Fruit fly (Drosophila melanogaster) whole organism, embryonic: ENCODE results near the gene CAH7.

Source experiments
- Ada2b ChIP-seq: fragments of 200-800 bp; sonication (Bioruptor generic); IDR thresholded peaks from 2 replicates; pipeline ENCODE4 v1.3.6; 2022; ENCODE audit warnings: missing biosample characterization, missing genetic modification characterization
- Atf-2 ChIP-seq: fragments of 200-800 bp; sonication (Bioruptor generic); optimal IDR thresholded peaks from 2 replicates; lab custom pipeline; 2016; ENCODE audit warnings: missing biosample characterization, missing genetic modification characterization
- CG10431 ChIP-seq: fragments of 200-800 bp; sonication (Bioruptor generic); optimal IDR thresholded peaks from 3 replicates; lab custom pipeline; 2018; ENCODE audit warnings: missing biosample characterization, mild to moderate bottlenecking, missing genetic modification characterization
- CG11456 ChIP-seq: fragments of 200-800 bp; sonication (Bioruptor generic); IDR thresholded peaks from 3 replicates; pipeline ENCODE4 v1.3.6; 2022; ENCODE audit warnings: missing biosample characterization, missing genetic modification characterization
- CG11504 ChIP-seq: fragments of 200-800 bp; sonication (Bioruptor generic); optimal IDR thresholded peaks from 3 replicates; lab custom pipeline; 2019; ENCODE audit warnings: missing biosample characterization, mild to moderate bottlenecking, missing genetic modification characterization, moderate library complexity
- CG12155 ChIP-seq: fragments of 200-800 bp; sonication (Bioruptor generic); optimal IDR thresholded peaks from 3 replicates; lab custom pipeline; 2016; ENCODE audit warnings: missing biosample characterization, missing genetic modification characterization
- CG13287 ChIP-seq: fragments of 200-800 bp; sonication (Bioruptor generic); IDR thresholded peaks from 2 replicates; pipeline ENCODE4 v1.3.6; 2022; ENCODE audit warnings: missing biosample characterization, missing genetic modification characterization; ENCODE audit not compliant: partially characterized antibody
- CG14050 ChIP-seq: fragments of 200-800 bp; sonication (Bioruptor generic); IDR thresholded peaks from 3 replicates; pipeline ENCODE4 v1.3.6; 2022; ENCODE audit warnings: missing biosample characterization, missing genetic modification characterization
- CG14667 ChIP-seq: fragments of 200-800 bp; sonication (Bioruptor generic); IDR thresholded peaks from 2 replicates; pipeline ENCODE4 v1.3.6; 2022; ENCODE audit warnings: missing biosample characterization, missing genetic modification characterization
- CG15601 ChIP-seq: fragments of 200-800 bp; sonication (Bioruptor generic); optimal IDR thresholded peaks from 3 replicates; lab custom pipeline; 2019; ENCODE audit warnings: missing biosample characterization, mild to moderate bottlenecking, missing genetic modification characterization, moderate library complexity
- CG15696 ChIP-seq: fragments of 200-800 bp; sonication (Bioruptor generic); optimal IDR thresholded peaks from 2 replicates; lab custom pipeline; 2019; ENCODE audit warnings: missing biosample characterization, mild to moderate bottlenecking, missing genetic modification characterization, moderate library complexity
- CG17359 ChIP-seq: fragments of 200-800 bp; sonication (Bioruptor generic); optimal IDR thresholded peaks from 3 replicates; lab custom pipeline; 2018; ENCODE audit warnings: missing biosample characterization, mild to moderate bottlenecking, missing genetic modification characterization, moderate library complexity
- CG17385 ChIP-seq: fragments of 200-800 bp; sonication (Bioruptor generic); optimal IDR thresholded peaks from 3 replicates; lab custom pipeline; 2018; ENCODE audit warnings: missing biosample characterization, mild to moderate bottlenecking, missing genetic modification characterization
- CG17612 ChIP-seq: fragments of 200-800 bp; sonication (Bioruptor generic); IDR thresholded peaks from 2 replicates; pipeline ENCODE4 v1.3.6; 2022; ENCODE audit warnings: missing biosample characterization, missing genetic modification characterization
- CG18262 ChIP-seq: fragments of 200-800 bp; optimal IDR thresholded peaks from 3 replicates; lab custom pipeline; 2019; ENCODE audit warnings: missing biosample characterization, mild to moderate bottlenecking, missing genetic modification characterization, moderate library complexity
- CG30431 ChIP-seq: fragments of 200-800 bp; sonication (Bioruptor generic); optimal IDR thresholded peaks from 2 replicates; lab custom pipeline; 2017; ENCODE audit warnings: missing biosample characterization, missing genetic modification characterization
- CG3281 ChIP-seq: fragments of 200-800 bp; sonication (Bioruptor generic); optimal IDR thresholded peaks from 3 replicates; lab custom pipeline; 2017; ENCODE audit warnings: missing biosample characterization, mild to moderate bottlenecking, missing genetic modification characterization
- CG3847 ChIP-seq: fragments of 200-800 bp; sonication (Bioruptor generic); IDR thresholded peaks from 2 replicates; pipeline ENCODE4 v1.3.6; 2022; ENCODE audit warnings: missing biosample characterization, missing genetic modification characterization
- CG6765 ChIP-seq: fragments of 200-800 bp; sonication (Bioruptor generic); optimal IDR thresholded peaks from 3 replicates; lab custom pipeline; 2017; ENCODE audit warnings: missing biosample characterization, mild to moderate bottlenecking, missing genetic modification characterization
- CG7963 ChIP-seq: fragments of 200-800 bp; sonication (Bioruptor generic); IDR thresholded peaks from 3 replicates; pipeline ENCODE4 v1.3.6; 2022; ENCODE audit warnings: missing biosample characterization, missing genetic modification characterization; ENCODE audit not compliant: partially characterized antibody
- CG8290 ChIP-seq, 3 experiments: fragments of 200-800 bp; sonication (Bioruptor generic); optimal IDR thresholded peaks; 2 replicates each; lab custom pipeline; 2016 to 2019; ENCODE audit warnings: missing biosample characterization in 3 of 3, missing genetic modification characterization in 3 of 3, mild to moderate bottlenecking in 2 of 3, moderate library complexity in 1 of 3
- Dip2 ChIP-seq: fragments of 200-800 bp; sonication (Bioruptor generic); IDR thresholded peaks from 2 replicates; pipeline ENCODE4 v1.3.6; 2022; ENCODE audit warnings: missing biosample characterization, missing genetic modification characterization
- Ets97D ChIP-seq: fragments of 200-800 bp; sonication (Bioruptor generic); optimal IDR thresholded peaks from 3 replicates; lab custom pipeline; 2016; ENCODE audit warnings: missing biosample characterization, missing genetic modification characterization
- Gsc ChIP-seq: fragments of 200-800 bp; sonication (Bioruptor generic); IDR thresholded peaks from 2 replicates; pipeline ENCODE4 v1.3.6; 2022; ENCODE audit warnings: missing biosample characterization, missing genetic modification characterization
- Gug ChIP-seq: fragments of 200-800 bp; sonication (Bioruptor generic); IDR thresholded peaks from 4 replicates; pipeline ENCODE4 v1.3.6; 2022; ENCODE audit warnings: missing biosample characterization, missing genetic modification characterization
- Mes4 ChIP-seq: fragments of 200-800 bp; sonication (Bioruptor generic); optimal IDR thresholded peaks from 2 replicates; lab custom pipeline; 2016; ENCODE audit warnings: missing biosample characterization, missing genetic modification characterization
- Mrtf ChIP-seq: fragments of 200-800 bp; sonication (Bioruptor generic); IDR thresholded peaks from 3 replicates; pipeline ENCODE4 v1.3.6; 2022; ENCODE audit warnings: missing biosample characterization, missing genetic modification characterization
- Myb ChIP-seq: fragments of 200-800 bp; sonication (Bioruptor generic); optimal IDR thresholded peaks from 2 replicates; lab custom pipeline; 2016; ENCODE audit warnings: missing biosample characterization, missing genetic modification characterization
- Stat92E ChIP-seq, 3 experiments: fragments of >200 bp in 2 of 3; fragments of 200-800 bp in 1 of 3; sonication (Bioruptor generic) in 1 of 3; optimal IDR thresholded peaks; 2 replicates each; lab custom pipeline; 2017 to 2019; ENCODE audit warnings: missing biosample characterization in 3 of 3, missing genetic modification characterization in 3 of 3, mild to moderate bottlenecking in 1 of 3, moderate library complexity in 1 of 3
- bowl ChIP-seq: fragments of 200-800 bp; sonication (Bioruptor generic); IDR thresholded peaks from 2 replicates; pipeline ENCODE4 v1.3.6; 2022; ENCODE audit warnings: missing biosample characterization, missing genetic modification characterization
- br ChIP-seq: fragments of >200 bp; optimal IDR thresholded peaks from 2 replicates; lab custom pipeline; 2017
- cg ChIP-seq: fragments of 200-800 bp; sonication (Bioruptor generic); optimal IDR thresholded peaks from 3 replicates; lab custom pipeline; 2019; ENCODE audit warnings: missing biosample characterization, mild to moderate bottlenecking, missing genetic modification characterization, moderate library complexity
- danr ChIP-seq: fragments of 200-800 bp; sonication (Bioruptor generic); IDR thresholded peaks from 2 replicates; pipeline ENCODE4 v1.3.6; 2022; ENCODE audit warnings: missing biosample characterization, missing genetic modification characterization
- fd3F ChIP-seq: fragments of 200-800 bp; sonication (Bioruptor generic); optimal IDR thresholded peaks from 2 replicates; lab custom pipeline; 2018; ENCODE audit warnings: missing biosample characterization, mild to moderate bottlenecking, missing genetic modification characterization, moderate library complexity
- gce ChIP-seq: fragments of 200-800 bp; sonication (Bioruptor generic); IDR thresholded peaks from 3 replicates; pipeline ENCODE4 v1.3.6; 2022; ENCODE audit warnings: missing biosample characterization, missing genetic modification characterization
- gfzf ChIP-seq: fragments of 200-800 bp; sonication (Bioruptor generic); optimal IDR thresholded peaks from 2 replicates; lab custom pipeline; 2016; ENCODE audit warnings: missing biosample characterization, mild to moderate bottlenecking, missing genetic modification characterization, moderate library complexity
- gro ChIP-seq: fragments of 200-800 bp; sonication (Bioruptor generic); optimal IDR thresholded peaks from 2 replicates; lab custom pipeline; 2016; ENCODE audit warnings: missing biosample characterization, missing genetic modification characterization
- luna ChIP-seq: fragments of 200-800 bp; sonication (Bioruptor generic); optimal IDR thresholded peaks from 2 replicates; lab custom pipeline; 2016; ENCODE audit warnings: missing biosample characterization, missing genetic modification characterization
- mam ChIP-seq: fragments of 200-800 bp; sonication (Bioruptor generic); optimal IDR thresholded peaks from 3 replicates; lab custom pipeline; 2016; ENCODE audit warnings: missing biosample characterization, missing genetic modification characterization
- p53 ChIP-seq: fragments of 200-800 bp; sonication (Bioruptor generic); optimal IDR thresholded peaks from 2 replicates; lab custom pipeline; 2016; ENCODE audit warnings: missing biosample characterization, missing genetic modification characterization
- peb ChIP-seq: fragments of 200-800 bp; sonication (Bioruptor generic); IDR thresholded peaks from 2 replicates; pipeline ENCODE4 v1.3.6; 2022; ENCODE audit warnings: missing biosample characterization, missing genetic modification characterization
- pum ChIP-seq: fragments of 200-800 bp; sonication (Bioruptor generic); optimal IDR thresholded peaks from 2 replicates; lab custom pipeline; 2016; ENCODE audit warnings: missing biosample characterization, missing genetic modification characterization
- salm ChIP-seq: fragments of 200-800 bp; sonication (Bioruptor generic); optimal IDR thresholded peaks from 2 replicates; lab custom pipeline; 2018; ENCODE audit warnings: missing biosample characterization, mild to moderate bottlenecking, missing genetic modification characterization
- shn ChIP-seq: fragments of 200-800 bp; sonication (Bioruptor generic); optimal IDR thresholded peaks from 3 replicates; lab custom pipeline; 2016; ENCODE audit warnings: missing biosample characterization, missing genetic modification characterization
- slbo ChIP-seq: fragments of 200-800 bp; sonication (Bioruptor generic); IDR thresholded peaks from 2 replicates; pipeline ENCODE4 v1.3.6; 2022; ENCODE audit warnings: missing biosample characterization, missing genetic modification characterization
- so ChIP-seq: fragments of 200-800 bp; sonication (Bioruptor generic); IDR thresholded peaks from 3 replicates; pipeline ENCODE4 v1.3.6; 2022; ENCODE audit warnings: missing biosample characterization, missing genetic modification characterization
- stwl ChIP-seq: fragments of 200-800 bp; sonication (Bioruptor generic); optimal IDR thresholded peaks from 3 replicates; lab custom pipeline; 2018; ENCODE audit warnings: missing biosample characterization, mild to moderate bottlenecking, missing genetic modification characterization, moderate library complexity
- sug ChIP-seq: fragments of 200-800 bp; optimal IDR thresholded peaks from 2 replicates; lab custom pipeline; 2019; ENCODE audit warnings: missing biosample characterization, mild to moderate bottlenecking, missing genetic modification characterization, moderate library complexity
- wdn ChIP-seq: fragments of 200-800 bp; sonication (Bioruptor generic); IDR thresholded peaks from 2 replicates; pipeline ENCODE4 v1.3.6; 2022; ENCODE audit warnings: missing biosample characterization, missing genetic modification characterization

CAH7 gene

DNA sequence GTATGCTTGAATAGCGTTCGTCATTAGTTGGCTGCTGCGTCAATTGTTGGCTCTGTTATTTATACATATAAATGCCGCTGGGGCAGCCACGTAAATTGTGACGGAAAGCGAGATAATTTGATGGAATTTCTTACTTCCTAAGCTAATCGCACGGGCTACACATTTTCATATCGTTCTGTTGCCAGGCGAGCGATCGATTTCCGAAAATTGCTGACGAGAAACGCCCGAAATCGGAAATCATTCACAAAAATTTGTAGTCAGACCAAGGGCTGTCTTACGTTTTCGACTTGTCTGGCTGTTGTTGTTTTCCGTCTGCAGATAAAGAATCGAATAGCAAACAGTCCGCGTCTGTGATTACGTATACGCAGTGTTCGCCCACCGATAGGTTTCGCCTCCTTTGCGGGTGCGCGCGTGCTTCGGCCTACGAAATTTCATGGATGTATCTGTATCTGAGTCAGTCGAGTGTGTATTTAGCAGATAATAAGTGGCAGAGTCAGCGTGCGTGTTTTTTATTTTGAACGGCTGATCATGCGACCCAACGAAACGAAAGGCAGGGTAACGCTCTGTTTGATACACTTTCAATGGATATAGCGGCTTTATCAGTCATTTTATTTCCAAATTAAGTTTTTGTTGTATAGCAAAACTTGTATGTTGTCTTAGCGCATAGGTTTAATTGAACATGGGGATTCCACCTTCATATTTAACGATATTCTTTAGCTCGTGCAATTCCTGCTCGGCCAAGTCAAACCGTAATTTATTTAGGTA, 14.3 kb upstream of the CAH7 start (continued):
- TF ChIP-seq wdn (GFP tag; lab: Robert Waterston, UW) (peak; percentile 57; the same call in 1 of the 2 replicates), CG17359 (peak; percentile 72), br (lab: Kevin White, UChicago) (no peak), gce (GFP tag; lab: Robert Waterston, UW) (no peak), shn (GFP tag; lab: Kevin White, UChicago) (peak; percentile 57), Gsc (no peak), CG12155 (GFP tag; lab: Kevin White, UChicago) (peak; percentile 71), CG3847 (GFP tag; lab: Robert Waterston, UW) (peak; percentile 63), luna (peak; percentile 55), slbo (GFP tag; lab: Robert Waterston, UW) (peak; percentile 83), CG8290 (GFP tag; optimal IDR thresholded peaks at IDR 0.05; lab: Kevin White, UChicago) (no peak), CG8290 (tag; optimal IDR thresholded peaks at IDR 0.05; lab: Kevin White, UChicago) (peak in 1 of 2 experiments; percentile 71), Stat92E (GFP tag; optimal IDR thresholded peaks at IDR 0.05; lab: Kevin White, UChicago) (no peak), pum (GFP tag; lab: Kevin White, UChicago) (peak; percentile 50), CG11504 (tag; lab: Kevin White, UChicago) (peak; percentile 79), bowl (GFP tag; lab: Robert Waterston, UW) (0 out of 2 replicates have a peak, but pooled peaks have one; percentile 13), CG14667 (peak; percentile 52; the same call in 1 of the 2 replicates), salm (tag; lab: Kevin White, UChicago) (peak; percentile 42), Gug (GFP tag; lab: Robert Waterston, UW) (peak; percentile 58; the same call in 2 of the 4 replicates), CG10431 (GFP tag; lab: Kevin White, UChicago) (no peak), gro (GFP tag; lab: Kevin White, UChicago) (peak; percentile 26), CG30431 (peak; percentile 45), gfzf (no peak), Myb (GFP tag; lab: Kevin White, UChicago) (peak; percentile 59), p53 (GFP tag; lab: Kevin White, UChicago) (peak; percentile 18), Mes4 (GFP tag; lab: Kevin White, UChicago) (no peak), CG7963 (GFP tag; lab: Robert Waterston, UW) (no peak), CG17385 (GFP tag; lab: Kevin White, UChicago) (peak; percentile 69), CG11456 (GFP tag; lab: Robert Waterston, UW) (peak; percentile 69; the same call in 1 of the 3 replicates), so (peak; percentile 62; the same call in 1 of the 3 replicates), Mrtf (GFP tag; lab: Robert Waterston, UW) (no peak), CG14050 (GFP tag; lab: Robert Waterston, UW) (peak; percentile 34; the same call in 1 of the 3 replicates), sug (tag; lab: Kevin White, UChicago) (peak; percentile 90), CG15601 (tag; lab: Kevin White, UChicago) (peak; percentile 14), mam (GFP tag; lab: Kevin White, UChicago) (peak; percentile 69), Dip2 (GFP tag; lab: Robert Waterston, UW) (no peak), CG15696 (tag; lab: Kevin White, UChicago) (peak; percentile 9), CG17612 (GFP tag; lab: Robert Waterston, UW) (peak; percentile 36; the same call in 1 of the 2 replicates), peb (no peak), CG6765 (GFP tag; lab: Kevin White, UChicago) (peak; percentile 66), Ets97D (GFP tag; lab: Kevin White, UChicago) (peak; percentile 42), Atf-2 (peak; percentile 43), CG3281 (GFP tag; lab: Kevin White, UChicago) (peak; percentile 84), CG13287 (GFP tag; lab: Robert Waterston, UW) (no peak; the same call in 1 of the 2 replicates), fd3F (peak; percentile 27), stwl (tag; lab: Kevin White, UChicago) (no peak), Ada2b (peak; percentile 55), cg (GFP tag; lab: Kevin White, UChicago) (peak; percentile 39), danr (GFP tag; lab: Robert Waterston, UW) (no peak), CG18262 (peak; percentile 59)
